Fruit fly (Drosophila melanogaster): ENCODE data around the gene fy.

fy gene

dm6 chr2L:8376717-8377116 lies 26.4 kb downstream of the fy start, which contains the start of the genes CG13390 and CG17294 (continued):
- peak; percentile 99 for TF ChIP-seq CG15601 (tag; optimal IDR thresholded peaks at IDR 0.05)
- peak; percentile 99 for TF ChIP-seq sug (tag; optimal IDR thresholded peaks at IDR 0.05)
- peak; percentile 100 for TF ChIP-seq CG9817 (tag; optimal IDR thresholded peaks at IDR 0.05)
- peak; percentile 99 for TF ChIP-seq ind (GFP tag; optimal IDR thresholded peaks at IDR 0.05)
- TF ChIP-seq ems (GFP tag; optimal IDR thresholded peaks at IDR 0.05): peak; percentile 97
- peak; percentile 95 for TF ChIP-seq zfh2 (GFP tag; optimal IDR thresholded peaks at IDR 0.05)
- peak; percentile 98 for TF ChIP-seq ash1 (GFP tag; optimal IDR thresholded peaks at IDR 0.05)
- TF ChIP-seq CG1602 (GFP tag; optimal IDR thresholded peaks at IDR 0.05): peak; percentile 99
- peak; percentile 69 for TF ChIP-seq Myb (GFP tag; optimal IDR thresholded peaks at IDR 0.05)
- peak; percentile 91 for TF ChIP-seq TFAM (GFP tag; optimal IDR thresholded peaks at IDR 0.05)
- peak; percentile 99 for TF ChIP-seq gsb (GFP tag; IDR thresholded peaks at IDR 0.05)
- peak; percentile 99 for TF ChIP-seq sens-2 (GFP tag; IDR thresholded peaks at IDR 0.05)
- TF ChIP-seq CG42726 (GFP tag; IDR thresholded peaks at IDR 0.05; ENCODE audit: partially characterized antibody): peak; percentile 63
- peak; percentile 100 for TF ChIP-seq slbo (GFP tag; IDR thresholded peaks at IDR 0.05)
- peak; percentile 99 for TF ChIP-seq CG17568 (GFP tag; optimal IDR thresholded peaks at IDR 0.05)
- peak; percentile 99 for TF ChIP-seq CG33557 (GFP tag; optimal IDR thresholded peaks at IDR 0.05)
- peak; percentile 97 for TF ChIP-seq CG3407 (GFP tag; optimal IDR thresholded peaks at IDR 0.05)
- peak; percentile 76 for TF ChIP-seq HLH4C (GFP tag; IDR thresholded peaks at IDR 0.05; ENCODE audit: partially characterized antibody)
- TF ChIP-seq CG11560 (tag; IDR thresholded peaks at IDR 0.05): peak; percentile 95
- TF ChIP-seq fd64A (GFP tag; optimal IDR thresholded peaks at IDR 0.05): peak; percentile 98
- TF ChIP-seq ham (GFP tag; IDR thresholded peaks at IDR 0.05): peak; percentile 99
- peak; percentile 2 for TF ChIP-seq CG1832 (GFP tag; optimal IDR thresholded peaks at IDR 0.05)
- TF ChIP-seq phol (tag; optimal IDR thresholded peaks at IDR 0.05): peak; percentile 99
- peak; percentile 90 for TF ChIP-seq NC2β (GFP tag; optimal IDR thresholded peaks at IDR 0.05)
- peak; percentile 92 for TF ChIP-seq crol (GFP tag; IDR thresholded peaks at IDR 0.05)
- peak; percentile 99 for TF ChIP-seq Gug (GFP tag; IDR thresholded peaks at IDR 0.05)
- TF ChIP-seq MBD-R2 (GFP tag; IDR thresholded peaks at IDR 0.05): peak; percentile 100
- peak; percentile 99 for TF ChIP-seq CG10979 (tag; optimal IDR thresholded peaks at IDR 0.05)
- TF ChIP-seq CG12942 (GFP tag; optimal IDR thresholded peaks at IDR 0.05): peak; percentile 99
- peak; percentile 75; the same call in 1 of the 2 replicates for TF ChIP-seq nerfin-2 (GFP tag; IDR thresholded peaks at IDR 0.05; ENCODE audit: partially characterized antibody)
- TF ChIP-seq CG10209 (GFP tag; optimal IDR thresholded peaks at IDR 0.05): peak; percentile 99
- TF ChIP-seq Mes4 (GFP tag; optimal IDR thresholded peaks at IDR 0.05): peak; percentile 84
- TF ChIP-seq fd3F (GFP tag; optimal IDR thresholded peaks at IDR 0.05): peak; percentile 100
- peak; percentile 95 for TF ChIP-seq Jarid2 (GFP tag; optimal IDR thresholded peaks at IDR 0.05)
- TF ChIP-seq sr (GFP tag; IDR thresholded peaks at IDR 0.05): peak; percentile 98
- peak; percentile 92 for TF ChIP-seq CG2116 (GFP tag; optimal IDR thresholded peaks at IDR 0.05)
- TF ChIP-seq scrt (GFP tag; optimal IDR thresholded peaks at IDR 0.05): peak; percentile 98
- TF ChIP-seq ken (GFP tag; IDR thresholded peaks at IDR 0.05): peak; percentile 99
- TF ChIP-seq CG3281 (GFP tag; optimal IDR thresholded peaks at IDR 0.05): peak; percentile 100
- peak; percentile 99 for TF ChIP-seq CG15011 (GFP tag; optimal IDR thresholded peaks at IDR 0.05)
- peak; percentile 100 for TF ChIP-seq tap (tag; optimal IDR thresholded peaks at IDR 0.05)
- TF ChIP-seq Hmr (GFP tag; optimal IDR thresholded peaks at IDR 0.05): peak; percentile 100
- TF ChIP-seq Nf-YB (GFP tag; optimal IDR thresholded peaks at IDR 0.05): peak; percentile 91
- peak; percentile 100 for TF ChIP-seq CG17359 (tag; optimal IDR thresholded peaks at IDR 0.05)
- TF ChIP-seq Sry-δ (GFP tag; optimal IDR thresholded peaks at IDR 0.05): peak; percentile 63
- TF ChIP-seq CG10431 (GFP tag; optimal IDR thresholded peaks at IDR 0.05): peak; percentile 97
- TF ChIP-seq CG4730 (GFP tag; IDR thresholded peaks at IDR 0.05): peak; percentile 99
- TF ChIP-seq CG2712 (tag; optimal IDR thresholded peaks at IDR 0.05): peak; percentile 100
- TF ChIP-seq chm (GFP tag; IDR thresholded peaks at IDR 0.05): peak; percentile 99
- TF ChIP-seq HmgZ (tag; optimal IDR thresholded peaks at IDR 0.05): peak; percentile 100
